Worm (Caenorhabditis elegans): Measurements from ENCODE around the gene Y102A5C.4.

Y102A5C.4 gene

ce11 chrV:16921952-16922351 lies at the start of gene Y102A5C.4:
Gene Y102A5C.4, plus strand, starts transcription at chrV:16922252.
- TF ChIP-seq hmbx-1 (tag; optimal IDR thresholded peaks at IDR 0.05) (no peak), tbx-11 (GFP tag; IDR thresholded peaks at IDR 0.05) (no peak), ceh-13 (GFP tag; optimal IDR thresholded peaks at IDR 0.05) (no peak), hmg-4 (GFP tag; optimal IDR thresholded peaks at IDR 0.05) (no peak), tra-4 (tag; optimal IDR thresholded peaks at IDR 0.05) (no peak), B0310.2 (tag; optimal IDR thresholded peaks at IDR 0.05) (no peak), scrt-1 (GFP tag; IDR thresholded peaks at IDR 0.05) (no peak), ama-1 (optimal IDR thresholded peaks at IDR 0.05) (no peak), pes-1 (GFP tag; IDR thresholded peaks at IDR 0.05) (no peak), aly-1 (tag; optimal IDR thresholded peaks at IDR 0.05) (no peak), ets-7 (tag; optimal IDR thresholded peaks at IDR 0.05) (no peak), flt-1 (GFP tag; IDR thresholded peaks at IDR 0.05) (no peak), tbx-37 (GFP tag; conservative IDR thresholded peaks at IDR 0.05) (no peak), ceh-36 (tag; optimal IDR thresholded peaks at IDR 0.05) (no peak), hnd-1 (tag; optimal IDR thresholded peaks at IDR 0.05) (no peak), F13C5.2 (tag; optimal IDR thresholded peaks at IDR 0.05) (no peak), sea-1 (GFP tag; conservative IDR thresholded peaks at IDR 0.05) (no peak)

ce11 chrV:16873642-16874041 lies 48.4 kb upstream of the Y102A5C.4 start, which contains the start of gene srw-23:
Gene srw-23, plus strand, starts transcription at chrV:16873942.
- TF ChIP-seq pes-1 (GFP tag; IDR thresholded peaks at IDR 0.05) (no peak), ceh-13 (GFP tag; optimal IDR thresholded peaks at IDR 0.05) (no peak), hnd-1 (tag; optimal IDR thresholded peaks at IDR 0.05) (no peak), ets-7 (tag; optimal IDR thresholded peaks at IDR 0.05) (no peak), ama-1 (optimal IDR thresholded peaks at IDR 0.05) (no peak), sea-1 (GFP tag; conservative IDR thresholded peaks at IDR 0.05) (no peak), tbx-11 (GFP tag; IDR thresholded peaks at IDR 0.05) (no peak), aly-1 (tag; optimal IDR thresholded peaks at IDR 0.05) (no peak), flt-1 (GFP tag; IDR thresholded peaks at IDR 0.05) (no peak), scrt-1 (GFP tag; IDR thresholded peaks at IDR 0.05) (no peak), tra-4 (tag; optimal IDR thresholded peaks at IDR 0.05) (no peak), F13C5.2 (tag; optimal IDR thresholded peaks at IDR 0.05) (no peak), B0310.2 (tag; optimal IDR thresholded peaks at IDR 0.05) (no peak)

ce11 chrV:16874966-16875365 lies 47.1 kb upstream of the Y102A5C.4 start, which contains the start of gene F49A5.10:
Gene F49A5.10, plus strand, starts transcription at chrV:16875266.
- TF ChIP-seq ama-1 (optimal IDR thresholded peaks at IDR 0.05) (no peak), hmbx-1 (tag; optimal IDR thresholded peaks at IDR 0.05) (no peak), ceh-13 (GFP tag; optimal IDR thresholded peaks at IDR 0.05) (no peak), ets-7 (tag; optimal IDR thresholded peaks at IDR 0.05) (no peak), pes-1 (GFP tag; IDR thresholded peaks at IDR 0.05) (no peak), tra-4 (tag; optimal IDR thresholded peaks at IDR 0.05) (no peak), tbx-11 (GFP tag; IDR thresholded peaks at IDR 0.05) (no peak)

- TF ChIP-seq F13C5.2 (tag; optimal IDR thresholded peaks at IDR 0.05): no peak
- TF ChIP-seq hnd-1 (tag; optimal IDR thresholded peaks at IDR 0.05): no peak
- no peak for TF ChIP-seq sea-1 (GFP tag; conservative IDR thresholded peaks at IDR 0.05)
- TF ChIP-seq scrt-1 (GFP tag; IDR thresholded peaks at IDR 0.05): no peak
- TF ChIP-seq ceh-13 (GFP tag; optimal IDR thresholded peaks at IDR 0.05): no peak
- no peak for TF ChIP-seq tbx-11 (GFP tag; IDR thresholded peaks at IDR 0.05)
- no peak for TF ChIP-seq hmbx-1 (tag; optimal IDR thresholded peaks at IDR 0.05)
- no peak for TF ChIP-seq tra-4 (tag; optimal IDR thresholded peaks at IDR 0.05)
- no peak for TF ChIP-seq hmg-4 (GFP tag; optimal IDR thresholded peaks at IDR 0.05)
- no peak for TF ChIP-seq ets-7 (tag; optimal IDR thresholded peaks at IDR 0.05)
- no peak for TF ChIP-seq aly-1 (tag; optimal IDR thresholded peaks at IDR 0.05)
Observed at ce11 chrV:16879532-16879931, 42.5 kb upstream of the Y102A5C.4 start.

ce11 chrV:16880054-16880453 lies 42.0 kb upstream of the Y102A5C.4 start, which contains the start of gene F09C6.3:
Gene F09C6.3, minus strand, starts transcription at chrV:16880154.
- no peak for TF ChIP-seq flt-1 (GFP tag; IDR thresholded peaks at IDR 0.05)
- no peak for TF ChIP-seq sea-1 (GFP tag; conservative IDR thresholded peaks at IDR 0.05)
- no peak for TF ChIP-seq hmbx-1 (tag; optimal IDR thresholded peaks at IDR 0.05)

- TF ChIP-seq scrt-1 (GFP tag; IDR thresholded peaks at IDR 0.05) (no peak), ceh-36 (tag; optimal IDR thresholded peaks at IDR 0.05) (no peak), hnd-1 (tag; optimal IDR thresholded peaks at IDR 0.05) (no peak), flt-1 (GFP tag; IDR thresholded peaks at IDR 0.05) (no peak), aly-1 (tag; optimal IDR thresholded peaks at IDR 0.05) (no peak), tbx-11 (GFP tag; IDR thresholded peaks at IDR 0.05) (no peak), hmg-4 (GFP tag; optimal IDR thresholded peaks at IDR 0.05) (no peak)
Observed at ce11 chrV:16880679-16881078, 41.4 kb upstream of the Y102A5C.4 start, which contains the start of gene F09C6.14. Gene F09C6.14, plus strand, starts transcription at chrV:16880979.

- TF ChIP-seq hmbx-1 (tag; optimal IDR thresholded peaks at IDR 0.05): no peak
- TF ChIP-seq hnd-1 (tag; optimal IDR thresholded peaks at IDR 0.05): no peak
- TF ChIP-seq pes-1 (GFP tag; IDR thresholded peaks at IDR 0.05): no peak
- TF ChIP-seq ama-1 (optimal IDR thresholded peaks at IDR 0.05): no peak
- TF ChIP-seq tra-4 (tag; optimal IDR thresholded peaks at IDR 0.05): no peak
Observed at ce11 chrV:16882260-16882918, 39.7 kb upstream of the Y102A5C.4 start, which contains the start of the genes F09C6.11 and F09C6.12. Gene F09C6.11, minus strand, starts transcription at chrV:16882310. Gene F09C6.12, plus strand, starts transcription at chrV:16882868.

ce11 chrV:16884744-16885143 lies 37.3 kb upstream of the Y102A5C.4 start, which contains the start of gene F09C6.13:
Gene F09C6.13, plus strand, starts transcription at chrV:16885044.
- TF ChIP-seq tbx-11 (GFP tag; IDR thresholded peaks at IDR 0.05) (no peak), hmg-4 (GFP tag; optimal IDR thresholded peaks at IDR 0.05) (no peak)
